Worm (Caenorhabditis elegans) whole organism, L4 larva: Measurements from ENCODE around the gene ddb-1.

Source experiments
- D1046.2 ChIP-seq: fragments of 200-800 bp; sonication (Bioruptor generic); IDR thresholded peaks from 2 replicates; pipeline ENCODE4 v1.3.6; 2022; ENCODE audit warnings: missing genetic modification characterization, missing compliant biosample characterization
- F10B5.3 ChIP-seq: sonication (generic microtip); optimal IDR thresholded peaks from 2 replicates; lab custom pipeline; 2016; ENCODE audit warnings: mild to moderate bottlenecking, missing genetic modification characterization, missing compliant biosample characterization
- F37D6.2 ChIP-seq: sonication (generic microtip); optimal IDR thresholded peaks from 2 replicates; lab custom pipeline; 2016; ENCODE audit warnings: mild to moderate bottlenecking, missing genetic modification characterization, missing compliant biosample characterization
- F49E8.2 ChIP-seq: sonication (generic microtip); optimal IDR thresholded peaks from 2 replicates; lab custom pipeline; 2016; ENCODE audit warnings: missing compliant biosample characterization, mild to moderate bottlenecking, missing genetic modification characterization, borderline replicate concordance
- R02D3.7 ChIP-seq: fragments of 150-350 bp; sonication (generic microtip); optimal IDR thresholded peaks from 3 replicates; lab custom pipeline; 2014; ENCODE audit warnings: missing biosample characterization, missing genetic modification characterization
- Y5F2A.4 ChIP-seq: fragments of 200-800 bp; sonication (Bioruptor generic); optimal IDR thresholded peaks from 2 replicates; lab custom pipeline; 2018; ENCODE audit warnings: mild to moderate bottlenecking, missing genetic modification characterization, missing compliant biosample characterization
- aha-1 ChIP-seq: fragments of 150-350 bp; peaks from one replicate; lab custom pipeline; 2014; ENCODE audit warnings: missing biosample characterization, missing genetic modification characterization
- ama-1 ChIP-seq: fragments of 150-350 bp; optimal IDR thresholded peaks from 2 replicates; lab custom pipeline; 2014; ENCODE audit warnings: inconsistent platforms, mixed read lengths
- ceh-20 ChIP-seq: fragments of 200-800 bp; sonication (Bioruptor generic); IDR thresholded peaks from 2 replicates; pipeline ENCODE4 v1.3.6; 2022; ENCODE audit warnings: missing genetic modification reagents, missing genetic modification characterization, missing compliant biosample characterization
- ceh-28 ChIP-seq: fragments of 150-350 bp; optimal IDR thresholded peaks from 2 replicates; lab custom pipeline; 2014; ENCODE audit warnings: missing biosample characterization, missing genetic modification reagents, missing genetic modification characterization
- ceh-32 ChIP-seq: sonication (generic microtip); optimal IDR thresholded peaks from 2 replicates; lab custom pipeline; 2016; ENCODE audit warnings: mild to moderate bottlenecking, missing genetic modification characterization, missing compliant biosample characterization; ENCODE audit not compliant: poor library complexity
- ceh-82 ChIP-seq: sonication (generic microtip); optimal IDR thresholded peaks from 2 replicates; lab custom pipeline; 2017; ENCODE audit warnings: missing biosample characterization, missing genetic modification characterization
- daf-12 ChIP-seq: fragments of 150-350 bp; optimal IDR thresholded peaks from 2 replicates; lab custom pipeline; 2014; ENCODE audit warnings: missing biosample characterization, missing genetic modification reagents, missing genetic modification characterization
- daf-16 ChIP-seq, 3 experiments: sonication (generic microtip); optimal IDR thresholded peaks; 2 replicates each; lab custom pipeline; 2016 to 2017; ENCODE audit warnings: missing genetic modification characterization in 3 of 3, missing genetic modification reagents in 3 of 3, mild to moderate bottlenecking in 2 of 3, missing compliant biosample characterization in 2 of 3, missing biosample characterization in 1 of 3, moderate library complexity in 1 of 3
- daf-8 ChIP-seq: fragments of 200-800 bp; sonication (Bioruptor generic); IDR thresholded peaks from 2 replicates; pipeline ENCODE4 v1.3.6; 2022; ENCODE audit warnings: missing genetic modification characterization, missing compliant biosample characterization
- dmd-6 ChIP-seq: fragments of 200-800 bp; sonication (Bioruptor generic); IDR thresholded peaks from 2 replicates; pipeline ENCODE4 v1.3.6; 2022; ENCODE audit warnings: missing genetic modification reagents, missing genetic modification characterization, missing compliant biosample characterization
- dpl-1 ChIP-seq: fragments of 150-350 bp; optimal IDR thresholded peaks from 2 replicates; lab custom pipeline; 2014; ENCODE audit warnings: missing biosample characterization, missing genetic modification reagents, missing genetic modification characterization
- dve-1 ChIP-seq: sonication (generic microtip); optimal IDR thresholded peaks from 2 replicates; lab custom pipeline; 2017; ENCODE audit warnings: antibody characterized with exemption, mild to moderate bottlenecking, missing genetic modification characterization, missing compliant biosample characterization; ENCODE audit not compliant: insufficient read depth
- egl-43 ChIP-seq: fragments of 200-800 bp; sonication (Bioruptor generic); IDR thresholded peaks from 2 replicates; pipeline ENCODE4 v1.3.6; 2022; ENCODE audit warnings: missing genetic modification reagents, missing genetic modification characterization, missing compliant biosample characterization
- hif-1 ChIP-seq, 2 experiments: sonication (generic microtip); optimal IDR thresholded peaks; 2 replicates each; lab custom pipeline; 2016 to 2017; ENCODE audit warnings: missing compliant biosample characterization in 2 of 2, missing genetic modification characterization in 2 of 2, missing genetic modification reagents in 2 of 2, missing genotype in 2 of 2, mild to moderate bottlenecking in 1 of 2
- hlh-11 ChIP-seq: fragments of 200-800 bp; sonication (Bioruptor generic); optimal IDR thresholded peaks from 2 replicates; lab custom pipeline; 2018; ENCODE audit warnings: mild to moderate bottlenecking, missing genetic modification characterization, missing compliant biosample characterization
- hlh-30 ChIP-seq: sonication (generic microtip); optimal IDR thresholded peaks from 2 replicates; lab custom pipeline; 2017; ENCODE audit warnings: antibody characterized with exemption, mild to moderate bottlenecking, missing genetic modification characterization, missing compliant biosample characterization; ENCODE audit not compliant: insufficient read depth
- hmg-1.1 ChIP-seq: fragments of 200-800 bp; sonication (Bioruptor generic); IDR thresholded peaks from 2 replicates; pipeline ENCODE4 v1.3.6; 2022; ENCODE audit warnings: missing genetic modification reagents, missing genetic modification characterization, missing compliant biosample characterization
- jun-1 ChIP-seq: fragments of 150-350 bp; optimal IDR thresholded peaks from 2 replicates; lab custom pipeline; 2014; ENCODE audit warnings: missing biosample characterization, missing genetic modification reagents, missing genetic modification characterization
- lin-1 ChIP-seq: fragments of 200-800 bp; sonication (Bioruptor generic); IDR thresholded peaks from 2 replicates; pipeline ENCODE4 v1.3.6; 2022; ENCODE audit warnings: missing genetic modification reagents, missing genetic modification characterization, missing compliant biosample characterization
- lin-15B ChIP-seq: fragments of 150-350 bp; sonication (generic microtip); optimal IDR thresholded peaks from 3 replicates; lab custom pipeline; 2014; ENCODE audit warnings: missing biosample characterization, missing genetic modification characterization
- lin-38 ChIP-seq: fragments of 200-800 bp; sonication (Bioruptor generic); IDR thresholded peaks from 2 replicates; pipeline ENCODE4 v1.3.6; 2022; ENCODE audit warnings: missing genetic modification reagents, missing genetic modification characterization, missing compliant biosample characterization
- lsy-2 ChIP-seq, 2 experiments: fragments of 150-350 bp in 1 of 2; sonication (generic microtip) in 1 of 2; optimal IDR thresholded peaks; 2 replicates each; lab custom pipeline; 2014 to 2017; ENCODE audit warnings: missing biosample characterization in 2 of 2, missing genetic modification characterization in 2 of 2
- madf-9 ChIP-seq: fragments of 200-800 bp; sonication (Bioruptor generic); conservative IDR thresholded peaks from 2 replicates; pipeline ENCODE4 v1.3.6; 2022; ENCODE audit warnings: missing genetic modification reagents, missing genetic modification characterization, missing compliant biosample characterization
- mep-1 ChIP-seq: fragments of 150-350 bp; sonication (generic microtip); optimal IDR thresholded peaks from 3 replicates; lab custom pipeline; 2014; ENCODE audit warnings: missing biosample characterization, missing genetic modification characterization
- mes-2 ChIP-seq: sonication (generic microtip); optimal IDR thresholded peaks from 2 replicates; lab custom pipeline; 2016; ENCODE audit warnings: missing genotype, mild to moderate bottlenecking, missing genetic modification characterization, missing compliant biosample characterization; ENCODE audit not compliant: poor library complexity, severe bottlenecking
- nhr-237 ChIP-seq: sonication (generic microtip); optimal IDR thresholded peaks from 2 replicates; lab custom pipeline; 2017; ENCODE audit warnings: missing biosample characterization, missing genetic modification characterization
- nhr-28 ChIP-seq: fragments of 150-350 bp; optimal IDR thresholded peaks from 2 replicates; lab custom pipeline; 2014; ENCODE audit warnings: missing biosample characterization, missing genetic modification characterization
- nhr-41 ChIP-seq: fragments of 200-800 bp; sonication (Bioruptor generic); IDR thresholded peaks from 2 replicates; pipeline ENCODE4 v1.3.6; 2022; ENCODE audit warnings: missing genetic modification reagents, missing genetic modification characterization, missing compliant biosample characterization
- nhr-42 ChIP-seq: fragments of 200-800 bp; sonication (Bioruptor generic); IDR thresholded peaks from 2 replicates; pipeline ENCODE4 v1.3.6; 2022; ENCODE audit warnings: missing genetic modification characterization, missing compliant biosample characterization
- nhr-6 ChIP-seq: fragments of 150-350 bp; optimal IDR thresholded peaks from 2 replicates; lab custom pipeline; 2014; ENCODE audit warnings: missing biosample characterization, missing genetic modification characterization
- nhr-77 ChIP-seq: fragments of 150-350 bp; optimal IDR thresholded peaks from 2 replicates; lab custom pipeline; 2014; ENCODE audit warnings: missing biosample characterization, missing genetic modification characterization
- pha-4 ChIP-seq, 2 experiments: fragments of 150-350 bp in 1 of 2; fragments of 200-800 bp in 1 of 2; sonication (Bioruptor generic) in 1 of 2; IDR thresholded peaks in 1 of 2; optimal IDR thresholded peaks in 1 of 2; 2 replicates each; pipeline versions ENCODE4 v1.3.6 to Lab custom; 2014 to 2022; ENCODE audit warnings: missing genetic modification characterization in 2 of 2, missing genetic modification reagents in 2 of 2, missing biosample characterization in 1 of 2, missing compliant biosample characterization in 1 of 2
- rbr-2 ChIP-seq: sonication (generic microtip); optimal IDR thresholded peaks from 2 replicates; lab custom pipeline; 2016; ENCODE audit warnings: missing genotype, missing genetic modification characterization, missing compliant biosample characterization
- saeg-2 ChIP-seq: fragments of 200-800 bp; sonication (Bioruptor generic); IDR thresholded peaks from 2 replicates; pipeline ENCODE4 v1.3.6; 2022; ENCODE audit warnings: missing genetic modification reagents, missing genetic modification characterization, missing compliant biosample characterization
- snpc-1.2 ChIP-seq: fragments of 200-800 bp; sonication (Bioruptor generic); IDR thresholded peaks from 2 replicates; pipeline ENCODE4 v1.3.6; 2022; ENCODE audit warnings: missing genetic modification reagents, missing genetic modification characterization, missing compliant biosample characterization
- unc-130 ChIP-seq: sonication (generic microtip); optimal IDR thresholded peaks from 2 replicates; lab custom pipeline; 2016; ENCODE audit warnings: missing genetic modification reagents, missing genetic modification characterization, missing compliant biosample characterization
- zip-11 ChIP-seq: fragments of 200-800 bp; sonication (Bioruptor generic); IDR thresholded peaks from 2 replicates; pipeline ENCODE4 v1.3.6; 2022; ENCODE audit warnings: missing genetic modification characterization, missing compliant biosample characterization

Gene ddb-1

DNA sequence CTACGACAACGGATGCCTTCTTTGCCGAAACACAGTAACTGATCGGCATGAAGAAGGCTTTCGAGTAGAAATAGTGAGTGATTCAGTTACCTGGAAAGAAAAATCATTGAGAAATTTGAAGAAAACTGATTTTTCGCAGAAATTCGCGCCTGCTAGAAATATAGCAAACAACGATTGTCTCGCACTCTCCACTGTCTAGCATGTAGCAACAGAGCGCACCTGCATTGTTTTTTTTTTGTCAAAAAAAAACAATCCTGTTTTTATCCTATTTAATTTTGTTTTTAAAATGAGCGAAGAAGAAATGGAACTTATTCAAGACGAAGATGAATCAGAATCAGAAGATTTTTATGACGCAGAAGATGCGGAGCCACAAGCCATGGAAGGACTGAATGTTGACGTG, at the start of gene ddb-1, which contains the start of gene M18.6:
Gene ddb-1, minus strand, starts transcription at position 90 of the 400 bp plus-strand sequence.
Gene M18.6, plus strand, starts transcription at position 235 of the 400 bp plus-strand sequence.
- TF ChIP-seq lin-15B (tag; lab: Kevin White, UChicago) (no peak), daf-16 (GFP tag; optimal IDR thresholded peaks at IDR 0.05; lab: Kevin White, UChicago) (no peak), daf-16 (tag; optimal IDR thresholded peaks at IDR 0.05; lab: Kevin White, UChicago) (peak; percentile 41), nhr-28 (peak; percentile 25), lsy-2 (tag; optimal IDR thresholded peaks at IDR 0.05; lab: Kevin White, UChicago) (peak in 1 of 2 experiments; percentile 56), ceh-32 (tag; lab: Kevin White, UChicago) (no peak), lin-38 (GFP tag; lab: Robert Waterston, UW) (peak; percentile 93), nhr-42 (GFP tag; lab: Robert Waterston, UW) (no peak), R02D3.7 (tag; lab: Kevin White, UChicago) (no peak), zip-11 (GFP tag; lab: Robert Waterston, UW) (no peak), D1046.2 (GFP tag; lab: Robert Waterston, UW) (no peak), jun-1 (tag; lab: Kevin White, UChicago) (no peak), dve-1 (tag; lab: Kevin White, UChicago) (peak; percentile 26), mes-2 (tag; lab: Kevin White, UChicago) (peak; percentile 48), madf-9 (GFP tag; lab: Robert Waterston, UW) (no peak), hmg-1.1 (GFP tag; lab: Robert Waterston, UW) (0 out of 2 replicates have a peak, but pooled peaks have one; percentile 15), nhr-41 (no peak), daf-8 (GFP tag; lab: Robert Waterston, UW) (no peak), pha-4 (GFP tag; IDR thresholded peaks at IDR 0.05; lab: Robert Waterston, UW) (no peak), pha-4 (tag; optimal IDR thresholded peaks at IDR 0.05; lab: Kevin White, UChicago) (peak; percentile 19), unc-130 (peak; percentile 70), rbr-2 (tag; lab: Kevin White, UChicago) (no peak), lin-1 (no peak), ceh-20 (GFP tag; lab: Robert Waterston, UW) (no peak), egl-43 (no peak), ama-1 (lab: Kevin White, UChicago) (no peak), dpl-1 (GFP tag; lab: Kevin White, UChicago) (peak; percentile 24), hlh-11 (tag; lab: Kevin White, UChicago) (no peak), ceh-28 (no peak), hlh-30 (tag; lab: Kevin White, UChicago) (peak; percentile 3), saeg-2 (no peak), F37D6.2 (no peak), nhr-77 (no peak), nhr-237 (no peak), F49E8.2 (tag; lab: Kevin White, UChicago) (no peak), dmd-6 (no peak), mep-1 (tag; lab: Kevin White, UChicago) (peak; percentile 22), Y5F2A.4 (GFP tag; lab: Kevin White, UChicago) (no peak), snpc-1.2 (GFP tag; lab: Robert Waterston, UW) (no peak), ceh-82 (tag; lab: Kevin White, UChicago) (no peak), hif-1 (tag; optimal IDR thresholded peaks at IDR 0.05; lab: Kevin White, UChicago) (no peak), nhr-6 (peak; percentile 50), F10B5.3 (tag; lab: Kevin White, UChicago) (no peak), daf-12 (no peak), aha-1 (no peak)
